Fruit fly (Drosophila melanogaster): Measurements from ENCODE around the gene CG31523.

Gene CG31523

dm6 chr3R:4428585-4429464, 50.2 kb downstream of the CG31523 start, which contains the start of gene srl (continued):
- TF ChIP-seq CG5245 (GFP tag; optimal IDR thresholded peaks at IDR 0.05), result no peak
- peak; percentile 85 for TF ChIP-seq Max (GFP tag; optimal IDR thresholded peaks at IDR 0.05)
- TF ChIP-seq D (optimal IDR thresholded peaks at IDR 0.05), result peak; percentile 29
- no peak for TF ChIP-seq D (GFP tag; optimal IDR thresholded peaks at IDR 0.05)
- TF ChIP-seq HLH4C (GFP tag; IDR thresholded peaks at IDR 0.05; ENCODE audit: partially characterized antibody), result peak; percentile 46; the same call in 2 of the 3 replicates
- TF ChIP-seq Hr78 (GFP tag; optimal IDR thresholded peaks at IDR 0.05), result no peak
- TF ChIP-seq nom (GFP tag; optimal IDR thresholded peaks at IDR 0.05), result no peak
- TF ChIP-seq CG7556 (GFP tag; optimal IDR thresholded peaks at IDR 0.05), result no peak
- no peak for TF ChIP-seq CG6813 (GFP tag; optimal IDR thresholded peaks at IDR 0.05)
- TF ChIP-seq Kr (GFP tag; optimal IDR thresholded peaks at IDR 0.05), result no peak
- TF ChIP-seq CG10321 (GFP tag; IDR thresholded peaks at IDR 0.05), result no peak
- peak; percentile 36 for TF ChIP-seq CG8478 (optimal IDR thresholded peaks at IDR 0.05)
- TF ChIP-seq Mrtf (GFP tag; IDR thresholded peaks at IDR 0.05), result no peak
- TF ChIP-seq Meics (GFP tag; optimal IDR thresholded peaks at IDR 0.05), result no peak
- TF ChIP-seq CG2199 (GFP tag; IDR thresholded peaks at IDR 0.05), result peak; percentile 85; the same call in 2 of the 3 replicates
- no peak for TF ChIP-seq sens-2 (GFP tag; IDR thresholded peaks at IDR 0.05)
- no peak for TF ChIP-seq Dip3 (GFP tag; optimal IDR thresholded peaks at IDR 0.05)
- TF ChIP-seq kah (GFP tag; optimal IDR thresholded peaks at IDR 0.05), result peak; percentile 17
- no peak; the same call in 2 of the 3 replicates for TF ChIP-seq CG34224 (GFP tag; IDR thresholded peaks at IDR 0.05; ENCODE audit: partially characterized antibody)
- peak; percentile 96 for TF ChIP-seq gfzf (GFP tag; optimal IDR thresholded peaks at IDR 0.05)
- no peak for TF ChIP-seq disco-r (GFP tag; optimal IDR thresholded peaks at IDR 0.05)
- peak; percentile 53 for TF ChIP-seq CG33213 (GFP tag; optimal IDR thresholded peaks at IDR 0.05)
- TF ChIP-seq dmrt99B (tag; optimal IDR thresholded peaks at IDR 0.05), result no peak
- no peak for TF ChIP-seq fd96Cb (tag; optimal IDR thresholded peaks at IDR 0.05)
- TF ChIP-seq vfl (GFP tag; optimal IDR thresholded peaks at IDR 0.05), result no peak
- no peak for TF ChIP-seq tup (GFP tag; optimal IDR thresholded peaks at IDR 0.05)
- TF ChIP-seq Sry-δ (GFP tag; optimal IDR thresholded peaks at IDR 0.05), result peak; percentile 38
- TF ChIP-seq Sox100B (GFP tag; optimal IDR thresholded peaks at IDR 0.05), result no peak
- TF ChIP-seq en (GFP tag; optimal IDR thresholded peaks at IDR 0.05), result no peak
- TF ChIP-seq Hr39 (optimal IDR thresholded peaks at IDR 0.05), result no peak
- no peak for TF ChIP-seq btn (GFP tag; optimal IDR thresholded peaks at IDR 0.05)
- no peak for TF ChIP-seq exex (tag; optimal IDR thresholded peaks at IDR 0.05)
- TF ChIP-seq Rx (GFP tag; IDR thresholded peaks at IDR 0.05), result no peak
- no peak for TF ChIP-seq cad (GFP tag; optimal IDR thresholded peaks at IDR 0.05)
- no peak for TF ChIP-seq Dek (tag; optimal IDR thresholded peaks at IDR 0.05)
- no peak for TF ChIP-seq CG10654 (GFP tag; optimal IDR thresholded peaks at IDR 0.05)
- no peak for TF ChIP-seq jing (GFP tag; optimal IDR thresholded peaks at IDR 0.05)
- TF ChIP-seq gsb (GFP tag; IDR thresholded peaks at IDR 0.05), result no peak
- no peak for TF ChIP-seq Hand (GFP tag; optimal IDR thresholded peaks at IDR 0.05)
- TF ChIP-seq CG10267 (tag; optimal IDR thresholded peaks at IDR 0.05), result peak; percentile 22
- peak; percentile 3 for TF ChIP-seq nmo (GFP tag; optimal IDR thresholded peaks at IDR 0.05)
- TF ChIP-seq Six4 (GFP tag; optimal IDR thresholded peaks at IDR 0.05), result no peak
- TF ChIP-seq CG8281 (tag; optimal IDR thresholded peaks at IDR 0.05), result no peak
- TF ChIP-seq amos (GFP tag; IDR thresholded peaks at IDR 0.05; ENCODE audit: partially characterized antibody), result peak; percentile 39; the same call in 1 of the 2 replicates
- no peak for TF ChIP-seq CG7271 (tag; optimal IDR thresholded peaks at IDR 0.05)
- TF ChIP-seq sug (tag; optimal IDR thresholded peaks at IDR 0.05), result peak; percentile 44
- no peak for TF ChIP-seq Ptx1 (GFP tag; IDR thresholded peaks at IDR 0.05)
- TF ChIP-seq CG17385 (GFP tag; optimal IDR thresholded peaks at IDR 0.05), result peak; percentile 95
- no peak for TF ChIP-seq GATAe (GFP tag; conservative IDR thresholded peaks at IDR 0.05)
